Worm (Caenorhabditis elegans): ENCODE measurements around the gene nhr-126.

nhr-126 gene

DNA sequence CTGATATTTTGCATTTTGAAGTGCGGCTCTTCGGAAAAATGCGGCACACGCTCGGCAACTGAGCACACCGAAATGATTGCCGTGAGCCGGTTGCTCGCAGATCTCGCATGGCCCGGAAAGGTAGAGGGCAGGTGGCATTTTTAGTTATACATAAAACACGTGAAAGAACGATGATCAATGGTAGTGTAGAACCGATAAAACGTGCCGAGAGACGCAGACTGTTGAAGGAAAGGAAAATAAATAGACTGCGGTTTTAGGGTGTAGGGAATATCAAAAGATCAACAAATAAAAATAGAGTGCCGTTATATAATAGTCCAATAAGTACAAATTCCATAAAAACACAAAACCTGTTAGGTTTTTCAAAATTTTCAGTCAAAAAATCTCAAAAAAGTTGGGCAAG lies 16.9 kb upstream of the nhr-126 start, which contains the start of gene nhr-133 (continued):
- TF ChIP-seq Y48G9A.11 (GFP tag; IDR thresholded peaks at IDR 0.05) (no peak), ztf-11 (tag; optimal IDR thresholded peaks at IDR 0.05) (no peak), nhr-76 (tag; optimal IDR thresholded peaks at IDR 0.05) (no peak), D1046.2 (GFP tag; IDR thresholded peaks at IDR 0.05) (no peak)

DNA sequence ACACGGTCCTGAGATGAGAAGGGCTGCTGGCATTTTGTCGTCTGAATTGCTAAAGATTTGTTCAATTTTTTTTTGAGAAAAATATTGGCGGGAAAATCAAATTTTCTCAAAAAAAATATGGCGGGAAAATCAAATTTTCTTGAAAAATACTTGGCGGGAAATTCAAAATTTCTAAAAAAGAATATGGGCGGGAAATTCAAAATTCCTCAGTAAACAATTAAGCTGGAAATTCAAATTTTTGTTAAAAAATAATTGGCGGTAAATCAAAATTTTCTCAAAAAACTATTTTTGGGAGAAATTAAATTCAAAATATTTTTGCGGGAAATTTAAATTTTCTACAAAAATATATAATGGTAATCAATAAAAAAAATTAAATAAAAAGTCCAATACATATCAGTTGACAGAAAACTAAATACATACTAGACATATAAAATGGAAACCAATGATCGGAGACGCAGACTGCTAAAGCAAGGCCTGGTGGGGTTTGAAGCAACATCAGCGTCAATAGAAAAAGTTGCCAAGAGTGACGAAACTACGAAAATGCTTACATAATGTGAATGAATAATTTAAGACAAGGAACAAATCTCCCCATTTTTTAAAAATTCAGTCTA lies 14.3 kb upstream of the nhr-126 start, which contains the start of gene nhr-184:
Gene nhr-184 (minus strand): TSS at position 51 of the 611 bp plus-strand sequence.
- TF ChIP-seq daf-16 (GFP tag; optimal IDR thresholded peaks at IDR 0.05) (no peak), daf-16 (tag; optimal IDR thresholded peaks at IDR 0.05) (peak; percentile 81), aly-2 (tag; optimal IDR thresholded peaks at IDR 0.05) (no peak), mes-2 (tag; optimal IDR thresholded peaks at IDR 0.05; ENCODE audit: poor library complexity, severe bottlenecking) (peak; percentile 40), madf-5 (GFP tag; IDR thresholded peaks at IDR 0.05) (no peak), dve-1 (tag; optimal IDR thresholded peaks at IDR 0.05; ENCODE audit: insufficient read depth) (peak; percentile 46), nhr-28 (tag; optimal IDR thresholded peaks at IDR 0.05) (peak; percentile 65), pha-4 (GFP tag; IDR thresholded peaks at IDR 0.05) (no peak), pha-4 (tag; optimal IDR thresholded peaks at IDR 0.05) (peak; percentile 45), hlh-30 (tag; optimal IDR thresholded peaks at IDR 0.05; ENCODE audit: insufficient read depth) (peak; percentile 44), nhr-6 (tag; optimal IDR thresholded peaks at IDR 0.05) (peak; percentile 4)

DNA sequence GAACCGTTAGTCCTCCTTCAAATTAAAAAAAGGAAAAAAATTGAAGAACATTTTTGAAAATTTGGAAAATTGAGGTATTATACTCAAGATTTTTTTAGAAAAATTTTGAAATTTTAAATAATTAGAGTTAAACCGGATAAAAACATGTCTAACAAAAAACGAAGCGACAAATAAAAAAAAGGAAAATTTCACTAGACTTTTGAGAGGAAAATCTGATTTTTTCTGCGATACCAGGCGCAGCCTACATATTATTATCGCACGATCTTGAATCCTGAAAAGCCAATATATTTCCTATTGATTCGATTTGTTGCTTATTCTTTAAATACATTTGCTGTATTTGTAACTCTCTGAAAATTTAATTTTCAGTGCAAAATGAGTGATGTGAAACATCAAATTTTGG lies 13.5 kb upstream of the nhr-126 start, which contains the start of gene nstp-8:
Gene nstp-8 (plus strand): TSS at position 301 of the 400 bp plus-strand sequence.
- TF ChIP-seq daf-12 (tag; optimal IDR thresholded peaks at IDR 0.05) (no peak), madf-9 (GFP tag; conservative IDR thresholded peaks at IDR 0.05) (no peak), mep-1 (tag; optimal IDR thresholded peaks at IDR 0.05) (no peak), zfp-2 (tag; optimal IDR thresholded peaks at IDR 0.05) (no peak), daf-8 (GFP tag; IDR thresholded peaks at IDR 0.05) (no peak), F26F4.8 (GFP tag; conservative IDR thresholded peaks at IDR 0.05) (no peak), Y48G9A.11 (GFP tag; IDR thresholded peaks at IDR 0.05) (no peak), egl-43 (GFP tag; IDR thresholded peaks at IDR 0.05) (no peak), tag-97 (GFP tag; IDR thresholded peaks at IDR 0.05) (no peak), F49E8.2 (tag; optimal IDR thresholded peaks at IDR 0.05; ENCODE audit: borderline replicate concordance) (no peak), lir-3 (tag; optimal IDR thresholded peaks at IDR 0.05) (no peak), Y5F2A.4 (GFP tag; optimal IDR thresholded peaks at IDR 0.05) (no peak), ceh-32 (tag; optimal IDR thresholded peaks at IDR 0.05; ENCODE audit: poor library complexity) (no peak), madf-5 (GFP tag; IDR thresholded peaks at IDR 0.05) (no peak), attf-4 (tag; optimal IDR thresholded peaks at IDR 0.05) (no peak), nhr-42 (GFP tag; IDR thresholded peaks at IDR 0.05) (no peak), vab-7 (GFP tag; IDR thresholded peaks at IDR 0.05) (no peak), lin-38 (GFP tag; IDR thresholded peaks at IDR 0.05) (no peak), ZK546.5 (tag; optimal IDR thresholded peaks at IDR 0.05) (no peak), nhr-111 (GFP tag; optimal IDR thresholded peaks at IDR 0.05) (no peak)

DNA sequence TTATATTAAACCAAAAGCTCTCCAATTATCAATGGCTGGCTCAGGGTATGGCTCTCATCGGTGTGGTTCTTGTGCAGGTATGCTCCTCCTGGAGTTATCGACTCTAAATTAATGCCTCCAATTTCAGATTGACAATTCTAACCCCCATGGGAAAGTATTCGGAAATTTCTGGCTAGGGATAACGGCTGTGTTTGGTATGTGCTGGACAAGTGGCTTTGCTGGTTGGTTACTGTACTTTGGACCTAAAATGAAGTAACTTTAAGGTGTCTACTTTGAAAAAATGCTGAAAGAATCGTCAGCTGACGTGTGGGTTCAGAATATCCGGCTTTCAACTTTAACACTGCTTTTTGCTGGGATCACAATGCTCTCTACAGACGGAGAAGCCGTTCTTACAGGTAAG lies 12.0 kb upstream of the nhr-126 start:
- TF ChIP-seq aha-1 (tag), result peak; percentile 91
- TF ChIP-seq D1046.2 (GFP tag; IDR thresholded peaks at IDR 0.05), result 0 out of 2 replicates have a peak, but pooled peaks have one; percentile 23
- no peak for TF ChIP-seq nhr-28 (tag; optimal IDR thresholded peaks at IDR 0.05)

DNA sequence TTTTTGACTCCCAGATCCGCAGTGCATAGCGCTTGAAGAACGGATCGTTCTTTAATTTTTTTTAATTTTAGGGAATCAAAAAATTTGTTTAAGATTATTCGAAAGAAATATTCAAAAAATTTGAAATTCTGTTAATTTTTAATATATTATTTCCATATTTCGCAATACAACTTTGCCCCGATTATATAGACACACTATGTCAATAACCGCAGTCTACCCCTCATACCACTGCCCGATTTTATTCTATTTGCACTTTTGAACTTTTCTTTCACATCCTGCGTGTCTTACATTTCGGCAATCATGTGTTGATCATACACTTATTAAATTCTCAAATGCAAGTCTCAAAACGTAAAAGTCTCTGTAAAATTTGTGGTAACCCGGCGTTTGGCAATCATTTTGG lies 10.1 kb upstream of the nhr-126 start, which contains the start of gene nhr-56:
Gene nhr-56 (plus strand): TSS at position 202 of the 400 bp plus-strand sequence.
- TF ChIP-seq saeg-2 (GFP tag; IDR thresholded peaks at IDR 0.05), result no peak
- peak; percentile 60 for TF ChIP-seq mes-2 (tag; optimal IDR thresholded peaks at IDR 0.05; ENCODE audit: poor library complexity, severe bottlenecking)
- peak; percentile 49 for TF ChIP-seq mxl-3 (GFP tag; optimal IDR thresholded peaks at IDR 0.05)
- TF ChIP-seq duxl-1 (tag; optimal IDR thresholded peaks at IDR 0.05; ENCODE audit: poor library complexity), result peak; percentile 38
- no peak for TF ChIP-seq nhr-237 (tag; optimal IDR thresholded peaks at IDR 0.05)
- TF ChIP-seq nhr-102 (tag; optimal IDR thresholded peaks at IDR 0.05), result peak; percentile 21
- no peak for TF ChIP-seq dpl-1 (GFP tag; optimal IDR thresholded peaks at IDR 0.05)
- peak; percentile 81 for TF ChIP-seq hlh-11 (tag; optimal IDR thresholded peaks at IDR 0.05)
- TF ChIP-seq hlh-30 (tag; optimal IDR thresholded peaks at IDR 0.05; ENCODE audit: insufficient read depth), result peak; percentile 86
- no peak for TF ChIP-seq dmd-9 (GFP tag; IDR thresholded peaks at IDR 0.05)
- TF ChIP-seq F26F4.8 (GFP tag; conservative IDR thresholded peaks at IDR 0.05), result no peak
- TF ChIP-seq nhr-6 (tag; optimal IDR thresholded peaks at IDR 0.05), result peak; percentile 20
- TF ChIP-seq dmd-6 (GFP tag; IDR thresholded peaks at IDR 0.05), result peak; percentile 74
- TF ChIP-seq dve-1 (tag; optimal IDR thresholded peaks at IDR 0.05; ENCODE audit: insufficient read depth), result peak; percentile 67
- TF ChIP-seq mdl-1 (tag; optimal IDR thresholded peaks at IDR 0.05), result peak in 1 of 2 experiments; percentile 49

All from whole organism, L4 larva.